Worm (Caenorhabditis elegans) whole organism, young adult: Measurements from ENCODE around the gene T23F2.2.

ENCODE experiments used
- F49E8.2 ChIP-seq: sonication (generic microtip); optimal IDR thresholded peaks from 3 replicates; lab custom pipeline; 2017; ENCODE audit warnings: missing genetic modification characterization, mild to moderate bottlenecking, missing compliant biosample characterization, antibody characterized with exemption, moderate library complexity; ENCODE audit not compliant: insufficient read depth
- F52B5.7 ChIP-seq: sonication (generic microtip); optimal IDR thresholded peaks from 2 replicates; lab custom pipeline; 2016; ENCODE audit warnings: mild to moderate bottlenecking, missing genetic modification characterization, missing compliant biosample characterization
- F55B11.4 ChIP-seq: sonication (generic microtip); optimal IDR thresholded peaks from 2 replicates; lab custom pipeline; 2016; ENCODE audit warnings: missing compliant biosample characterization, missing genetic modification characterization, borderline replicate concordance; ENCODE audit not compliant: insufficient read depth
- F57C9.4 ChIP-seq: sonication (generic microtip); optimal IDR thresholded peaks from 2 replicates; lab custom pipeline; 2017; ENCODE audit warnings: mild to moderate bottlenecking, missing genetic modification characterization, missing compliant biosample characterization
- K11D2.4 ChIP-seq: fragments of 200-800 bp; sonication (Bioruptor generic); IDR thresholded peaks from 2 replicates; pipeline ENCODE4 v1.3.6; 2022; ENCODE audit warnings: missing genetic modification reagents, missing genetic modification characterization, missing compliant biosample characterization
- T07F8.4 ChIP-seq: sonication (generic microtip); optimal IDR thresholded peaks from 2 replicates; lab custom pipeline; 2016; ENCODE audit warnings: mild to moderate bottlenecking, missing genetic modification characterization, moderate library complexity, missing compliant biosample characterization
- T26A5.8 ChIP-seq: sonication (generic microtip); optimal IDR thresholded peaks from 2 replicates; lab custom pipeline; 2016; ENCODE audit warnings: missing genetic modification characterization, missing compliant biosample characterization
- akir-1 ChIP-seq: fragments of 200-800 bp; sonication (Bioruptor generic); optimal IDR thresholded peaks from 2 replicates; lab custom pipeline; 2018; ENCODE audit warnings: mild to moderate bottlenecking, missing genetic modification characterization, moderate library complexity, missing compliant biosample characterization
- ama-1 ChIP-seq, 3 experiments: fragments of 150-350 bp in 1 of 3; sonication (generic microtip) in 2 of 3; optimal IDR thresholded peaks; 2 replicates each; lab custom pipeline; 2014 to 2018; ENCODE audit warnings: missing biosample characterization in 2 of 3, missing genetic modification characterization in 2 of 3, missing genetic modification reagents in 2 of 3
- aptf-3 ChIP-seq: fragments of 200-800 bp; sonication (Bioruptor generic); IDR thresholded peaks from 2 replicates; pipeline ENCODE4 v1.3.6; 2022; ENCODE audit warnings: missing genetic modification characterization, missing compliant biosample characterization
- atf-7 ChIP-seq: sonication (generic microtip); optimal IDR thresholded peaks from 2 replicates; lab custom pipeline; 2017; ENCODE audit warnings: mild to moderate bottlenecking, missing genetic modification characterization, missing compliant biosample characterization
- athp-1 ChIP-seq: sonication (generic microtip); optimal IDR thresholded peaks from 2 replicates; lab custom pipeline; 2017; ENCODE audit warnings: mild to moderate bottlenecking, missing genetic modification characterization, missing compliant biosample characterization
- bed-2 ChIP-seq: fragments of 200-800 bp; sonication (Bioruptor generic); IDR thresholded peaks from 2 replicates; pipeline ENCODE4 v1.3.6; 2022; ENCODE audit warnings: missing genetic modification reagents, missing genetic modification characterization, missing compliant biosample characterization
- ceh-100 ChIP-seq: fragments of 200-800 bp; sonication (Bioruptor generic); IDR thresholded peaks from 2 replicates; pipeline ENCODE4 v1.3.6; 2022; ENCODE audit warnings: missing genetic modification reagents, missing genetic modification characterization, missing compliant biosample characterization
- ceh-91 ChIP-seq: fragments of 200-800 bp; sonication (Bioruptor generic); IDR thresholded peaks from 2 replicates; pipeline ENCODE4 v1.3.6; 2022; ENCODE audit warnings: missing genetic modification reagents, missing genetic modification characterization, missing compliant biosample characterization
- chd-7 ChIP-seq: sonication (generic microtip); optimal IDR thresholded peaks from 2 replicates; lab custom pipeline; 2016; ENCODE audit warnings: mild to moderate bottlenecking, missing genetic modification characterization, moderate library complexity, missing compliant biosample characterization
- die-1 ChIP-seq: sonication (generic microtip); optimal IDR thresholded peaks from 2 replicates; lab custom pipeline; 2016; ENCODE audit warnings: missing genotype, mild to moderate bottlenecking, missing genetic modification characterization, missing compliant biosample characterization
- dox-1 ChIP-seq: fragments of 200-800 bp; sonication (Bioruptor generic); IDR thresholded peaks from 2 replicates; pipeline ENCODE4 v1.3.6; 2022; ENCODE audit warnings: missing genetic modification reagents, missing genetic modification characterization, missing compliant biosample characterization
- dpff-1 ChIP-seq: sonication (generic microtip); optimal IDR thresholded peaks from 2 replicates; lab custom pipeline; 2017; ENCODE audit warnings: mild to moderate bottlenecking, missing genetic modification characterization, missing compliant biosample characterization
- efl-1 ChIP-seq: fragments of 150-350 bp; optimal IDR thresholded peaks from 2 replicates; lab custom pipeline; 2014; ENCODE audit warnings: missing biosample characterization, missing genetic modification reagents, missing genetic modification characterization
- hlh-12 ChIP-seq: sonication (generic microtip); optimal IDR thresholded peaks from 2 replicates; lab custom pipeline; 2016; ENCODE audit warnings: missing genetic modification characterization, missing compliant biosample characterization
- lag-1 ChIP-seq: fragments of 200-800 bp; sonication (Bioruptor generic); IDR thresholded peaks from 2 replicates; pipeline ENCODE4 v1.3.6; 2022; ENCODE audit warnings: missing genetic modification reagents, missing genetic modification characterization, missing compliant biosample characterization
- let-526 ChIP-seq: fragments of 200-800 bp; sonication (Bioruptor generic); IDR thresholded peaks from 2 replicates; pipeline ENCODE4 v1.3.6; 2022; ENCODE audit warnings: missing genetic modification reagents, missing genetic modification characterization, missing compliant biosample characterization
- let-607 ChIP-seq, 2 experiments: fragments of 200-800 bp in 1 of 2; sonication (Bioruptor generic) in 1 of 2; sonication (generic microtip) in 1 of 2; optimal IDR thresholded peaks; 2 replicates each; lab custom pipeline; 2016 to 2018; ENCODE audit warnings: mild to moderate bottlenecking in 2 of 2, missing compliant biosample characterization in 2 of 2, missing genetic modification characterization in 2 of 2, moderate library complexity in 2 of 2, missing genotype in 1 of 2
- lin-40 ChIP-seq: sonication (generic microtip); optimal IDR thresholded peaks from 2 replicates; lab custom pipeline; 2016; ENCODE audit warnings: missing genetic modification characterization, mild to moderate bottlenecking, missing compliant biosample characterization, missing genotype, missing genetic modification reagents
- madf-3 ChIP-seq: fragments of 200-800 bp; sonication (Bioruptor generic); IDR thresholded peaks from 2 replicates; pipeline ENCODE4 v1.3.6; 2022; ENCODE audit warnings: missing genetic modification reagents, missing genetic modification characterization, missing compliant biosample characterization
- mcd-1 ChIP-seq: fragments of 200-800 bp; sonication (Bioruptor generic); IDR thresholded peaks from 2 replicates; pipeline ENCODE4 v1.3.6; 2022; ENCODE audit warnings: missing genetic modification reagents, missing genetic modification characterization, missing compliant biosample characterization
- nfya-1 ChIP-seq: sonication (generic microtip); optimal IDR thresholded peaks from 2 replicates; lab custom pipeline; 2017; ENCODE audit warnings: antibody characterized with exemption, missing compliant biosample characterization, missing genetic modification characterization, borderline replicate concordance; ENCODE audit not compliant: insufficient read depth
- nfya-2 ChIP-seq: fragments of 200-800 bp; sonication (Bioruptor generic); IDR thresholded peaks from 2 replicates; pipeline ENCODE4 v1.3.6; 2022; ENCODE audit warnings: missing genetic modification reagents, missing genetic modification characterization, missing compliant biosample characterization
- nfyb-1 ChIP-seq: fragments of 200-800 bp; sonication (Bioruptor generic); IDR thresholded peaks from 2 replicates; pipeline ENCODE4 v1.3.6; 2022; ENCODE audit warnings: missing genetic modification reagents, missing genetic modification characterization, missing compliant biosample characterization
- nhr-120 ChIP-seq: fragments of 200-800 bp; sonication (Bioruptor generic); IDR thresholded peaks from 2 replicates; pipeline ENCODE4 v1.3.6; 2022; ENCODE audit warnings: missing genetic modification characterization, missing compliant biosample characterization
- pha-4 ChIP-seq: fragments of 150-350 bp; sonication (generic microtip); optimal IDR thresholded peaks from 2 replicates; lab custom pipeline; 2014; ENCODE audit warnings: missing biosample characterization, missing genetic modification reagents, missing genetic modification characterization
- rec-8 ChIP-seq, 2 experiments: sonication (generic microtip); optimal IDR thresholded peaks; 2 replicates each; lab custom pipeline; 2016; ENCODE audit warnings: mild to moderate bottlenecking in 2 of 2, missing genetic modification characterization in 2 of 2, missing genetic modification reagents in 2 of 2, missing genotype in 2 of 2, missing biosample characterization in 1 of 2, missing compliant biosample characterization in 1 of 2, moderate library complexity in 1 of 2
- sea-2 ChIP-seq: fragments of 200-800 bp; sonication (Bioruptor generic); IDR thresholded peaks from 2 replicates; pipeline ENCODE4 v1.3.6; 2022; ENCODE audit warnings: missing genetic modification characterization, missing compliant biosample characterization
- snpc-3.4 ChIP-seq: sonication (generic microtip); optimal IDR thresholded peaks from 2 replicates; lab custom pipeline; 2017; ENCODE audit warnings: missing genetic modification characterization, mild to moderate bottlenecking, missing compliant biosample characterization, antibody characterized with exemption, moderate library complexity, missing genotype, missing genetic modification reagents
- snpc-4 ChIP-seq, 5 experiments: fragments of 150-350 bp in 1 of 5; sonication (generic microtip) in 4 of 5; optimal IDR thresholded peaks; 2 replicates each; lab custom pipeline; 2014 to 2018; ENCODE audit warnings: missing genetic modification characterization in 5 of 5, missing biosample characterization in 3 of 5, antibody characterized with exemption in 2 of 5, mild to moderate bottlenecking in 2 of 5, missing compliant biosample characterization in 2 of 5, missing genotype in 2 of 5, moderate library complexity in 2 of 5, missing genetic modification reagents in 1 of 5
- tbp1 ChIP-seq: fragments of 200-800 bp; sonication (Bioruptor generic); optimal IDR thresholded peaks from 2 replicates; lab custom pipeline; 2018; ENCODE audit warnings: mild to moderate bottlenecking, missing genetic modification characterization, missing compliant biosample characterization
- ztf-25 ChIP-seq: fragments of 200-800 bp; sonication (Bioruptor generic); IDR thresholded peaks from 2 replicates; pipeline ENCODE4 v1.3.6; 2022; ENCODE audit warnings: missing genetic modification reagents, missing genetic modification characterization, missing compliant biosample characterization
- ztf-3 ChIP-seq: fragments of 200-800 bp; sonication (Bioruptor generic); optimal IDR thresholded peaks from 2 replicates; lab custom pipeline; 2018; ENCODE audit warnings: mild to moderate bottlenecking, missing genetic modification characterization, missing compliant biosample characterization
- ztf-6 ChIP-seq: fragments of 200-800 bp; sonication (Bioruptor generic); IDR thresholded peaks from 2 replicates; pipeline ENCODE4 v1.3.6; 2022; ENCODE audit warnings: missing genetic modification reagents, missing genetic modification characterization, missing compliant biosample characterization

Gene T23F2.2

ce11 chrX:5457184-5457583 lies 47.9 kb downstream of the T23F2.2 start:
- no peak for TF ChIP-seq nfya-1 (tag; lab: Kevin White, UChicago)
- no peak for TF ChIP-seq aptf-3 (GFP tag; lab: Robert Waterston, UW)

DNA sequence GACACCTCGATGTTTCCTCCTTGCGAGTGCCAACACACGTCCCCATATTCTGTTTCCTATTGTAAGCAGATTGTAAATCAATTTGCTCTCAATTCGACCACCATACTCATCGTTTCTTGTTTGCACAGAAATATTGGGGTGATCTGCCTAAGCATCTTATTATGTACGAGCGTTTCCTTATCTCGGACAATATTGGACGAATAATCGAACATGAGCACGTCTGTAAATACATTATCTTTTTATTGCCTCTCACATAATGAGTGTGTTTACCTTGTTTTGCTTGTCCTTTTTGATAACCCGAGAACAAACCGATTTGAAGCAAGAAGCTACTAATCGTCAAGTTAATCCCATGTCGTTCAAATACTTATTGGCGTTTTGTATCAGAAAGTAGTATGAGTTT lies 49.9 kb downstream of the T23F2.2 start:
- no peak for TF ChIP-seq ztf-25 (GFP tag; lab: Robert Waterston, UW)
- TF ChIP-seq bed-2 (GFP tag; lab: Robert Waterston, UW) = no peak
- no peak for TF ChIP-seq dpff-1

DNA sequence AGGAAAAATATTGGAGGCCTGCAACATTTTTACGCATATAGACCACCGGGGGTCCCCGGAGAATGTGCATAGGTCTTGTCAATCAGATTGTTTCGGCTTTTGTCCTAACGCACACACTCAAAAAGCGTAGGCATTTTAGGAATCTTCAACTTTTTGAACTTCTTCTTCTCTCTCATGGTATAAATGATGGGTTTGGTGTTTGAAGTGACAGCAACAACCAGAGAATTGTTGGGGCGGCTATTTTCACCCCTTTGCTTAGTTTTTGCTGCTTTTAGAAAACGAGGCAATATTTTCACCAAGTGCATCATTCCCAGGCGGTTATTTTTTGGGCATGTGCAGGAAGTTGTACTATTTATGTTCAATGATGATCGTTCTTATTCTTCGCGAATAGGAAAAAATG lies 53.3 kb downstream of the T23F2.2 start:
- TF ChIP-seq athp-1 (tag; lab: Kevin White, UChicago) (no peak), dox-1 (GFP tag; lab: Robert Waterston, UW) (no peak), nfyb-1 (GFP tag; lab: Robert Waterston, UW) (no peak), sea-2 (GFP tag; lab: Robert Waterston, UW) (no peak), nhr-120 (GFP tag; lab: Robert Waterston, UW) (no peak), pha-4 (tag; lab: Kevin White, UChicago) (no peak), die-1 (tag; lab: Kevin White, UChicago) (no peak), ceh-91 (GFP tag; lab: Robert Waterston, UW) (no peak), ztf-3 (GFP tag; lab: Kevin White, UChicago) (no peak), tbp1 (GFP tag; lab: Kevin White, UChicago) (no peak), chd-7 (tag; lab: Kevin White, UChicago) (no peak), F49E8.2 (tag; lab: Kevin White, UChicago) (no peak), madf-3 (GFP tag; lab: Robert Waterston, UW) (no peak)

DNA sequence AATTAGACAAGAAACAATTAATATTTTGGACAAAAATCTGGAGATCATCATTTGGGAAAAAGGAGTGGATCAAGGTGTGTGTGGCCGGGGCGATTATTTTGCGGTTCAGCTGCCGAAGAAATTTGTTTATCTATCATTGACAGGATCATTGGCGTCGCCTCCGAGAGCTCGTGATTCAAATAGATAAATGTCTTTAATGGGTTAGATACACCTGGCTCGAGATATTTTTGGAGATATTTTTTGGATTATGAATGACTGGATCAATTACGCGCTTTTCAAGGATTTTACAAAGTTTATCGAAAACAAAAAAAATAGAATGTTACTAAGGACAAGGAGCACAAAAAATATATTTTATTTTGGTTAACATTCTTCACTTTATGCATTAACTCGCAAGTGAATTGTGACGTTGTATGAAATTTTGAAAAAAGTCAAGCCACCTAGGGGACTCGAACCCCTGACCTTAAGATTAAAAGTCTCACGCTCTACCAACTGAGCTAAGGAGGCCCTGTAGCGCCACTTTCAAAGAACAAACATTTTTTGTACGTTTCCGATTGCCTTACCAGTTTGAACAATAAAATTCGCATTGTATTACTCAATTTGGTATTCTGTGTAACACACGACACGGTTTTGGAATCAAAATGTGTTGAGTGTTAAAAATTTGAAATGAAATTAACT lies 54.1 kb downstream of the T23F2.2 start, which contains the start of gene C25F6.6:
C25F6.6 (minus strand) TSS at position 51 of the 675 bp plus-strand sequence.
- no peak for TF ChIP-seq hlh-12 (tag; lab: Kevin White, UChicago)
- no peak for TF ChIP-seq K11D2.4 (GFP tag; lab: Robert Waterston, UW)
- TF ChIP-seq akir-1 (GFP tag; lab: Kevin White, UChicago) = no peak
- 0 out of 2 replicates have a peak, but pooled peaks have one; percentile 7 for TF ChIP-seq mcd-1 (GFP tag; lab: Robert Waterston, UW)
- TF ChIP-seq snpc-4 (GFP tag; optimal IDR thresholded peaks at IDR 0.05; lab: Kevin White, UChicago) = peak; percentile 66
- peak in 3 of 4 experiments; percentile 9 to 78 (median 17) for TF ChIP-seq snpc-4 (tag; optimal IDR thresholded peaks at IDR 0.05; lab: Kevin White, UChicago)
- TF ChIP-seq efl-1 (GFP tag; lab: Kevin White, UChicago) = no peak
- no peak for TF ChIP-seq let-526 (GFP tag; lab: Robert Waterston, UW)
- TF ChIP-seq atf-7 (tag; lab: Kevin White, UChicago) = no peak
- TF ChIP-seq nfya-2 (GFP tag; lab: Robert Waterston, UW) = no peak
- TF ChIP-seq ceh-91 (GFP tag; lab: Robert Waterston, UW) = no peak
- TF ChIP-seq let-607 (tag; optimal IDR thresholded peaks at IDR 0.05; lab: Kevin White, UChicago) = no peak
- no peak for TF ChIP-seq nfyb-1 (GFP tag; lab: Robert Waterston, UW)
- peak in 1 of 2 experiments; percentile 59 for TF ChIP-seq rec-8 (tag; optimal IDR thresholded peaks at IDR 0.05; lab: Kevin White, UChicago)
- TF ChIP-seq lag-1 (GFP tag; lab: Robert Waterston, UW) = no peak
- TF ChIP-seq tbp1 (GFP tag; lab: Kevin White, UChicago) = peak; percentile 91
- no peak for TF ChIP-seq ztf-6 (GFP tag; lab: Robert Waterston, UW)
- TF ChIP-seq lin-40 = no peak
- no peak for TF ChIP-seq nfya-1 (tag; lab: Kevin White, UChicago)
- TF ChIP-seq F55B11.4 (tag; lab: Kevin White, UChicago) = no peak
- TF ChIP-seq T07F8.4 (tag; lab: Kevin White, UChicago) = peak; percentile 8
- TF ChIP-seq snpc-3.4 (tag; lab: Kevin White, UChicago) = peak; percentile 65
- TF ChIP-seq F57C9.4 (tag; lab: Kevin White, UChicago) = no peak
- TF ChIP-seq ceh-100 (GFP tag; lab: Robert Waterston, UW) = no peak
- TF ChIP-seq F52B5.7 (tag; lab: Kevin White, UChicago) = no peak
- TF ChIP-seq T26A5.8 = no peak
- TF ChIP-seq ama-1 (optimal IDR thresholded peaks at IDR 0.05; lab: Kevin White, UChicago) = no peak
- TF ChIP-seq ama-1 (GFP tag; optimal IDR thresholded peaks at IDR 0.05; lab: Kevin White, UChicago) = peak in 1 of 2 experiments; percentile 58
